Fruit fly (Drosophila melanogaster): ENCODE results near the gene Drak.
A peak's percentile ranks its signal among the peaks of the same experiment; 100 is the strongest.

DNA sequence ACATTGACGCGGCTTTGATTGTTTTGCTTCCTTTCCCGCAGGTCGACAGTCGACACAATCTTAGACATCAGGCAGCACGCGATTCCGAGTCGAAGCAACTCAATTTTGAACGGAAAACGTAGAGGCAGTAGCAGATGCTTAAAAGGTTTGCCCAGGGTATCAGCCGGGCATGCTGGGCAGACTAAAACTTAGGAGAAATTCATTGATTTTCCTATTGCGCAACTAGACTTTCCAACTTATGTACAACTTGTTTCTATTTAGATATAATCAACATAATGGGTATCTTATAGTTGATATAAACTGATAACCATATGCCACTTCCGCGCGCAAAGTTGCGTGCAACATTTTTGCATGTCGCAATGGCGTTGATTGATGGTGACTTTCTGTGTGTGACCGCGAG lies 26.2 kb upstream of the Drak start:
- TF ChIP-seq CrebB (tag; optimal IDR thresholded peaks at IDR 0.05) (no peak), psq (GFP tag; optimal IDR thresholded peaks at IDR 0.05) (no peak), pita (GFP tag; optimal IDR thresholded peaks at IDR 0.05) (no peak), Chrac-16 (GFP tag; optimal IDR thresholded peaks at IDR 0.05) (no peak), sens (GFP tag) (peak; percentile 32), CG42726 (GFP tag; IDR thresholded peaks at IDR 0.05; ENCODE audit: partially characterized antibody) (no peak), ftz-f1 (GFP tag; optimal IDR thresholded peaks at IDR 0.05) (no peak)

All from whole organism, embryonic.